Worm (Caenorhabditis elegans) whole organism, early embryonic: ENCODE measurements around the gene W03B1.9.

ENCODE experiments used
- B0310.2 ChIP-seq: sonication (generic microtip); optimal IDR thresholded peaks from 2 replicates; lab custom pipeline; 2016; ENCODE audit warnings: mild to moderate bottlenecking, missing genetic modification characterization, missing compliant biosample characterization
- F13C5.2 ChIP-seq: sonication (generic microtip); optimal IDR thresholded peaks from 2 replicates; lab custom pipeline; 2017; ENCODE audit warnings: mild to moderate bottlenecking, missing genetic modification characterization, inconsistent platforms, missing compliant biosample characterization
- ama-1 ChIP-seq: fragments of 150-350 bp; optimal IDR thresholded peaks from 2 replicates; lab custom pipeline; 2014
- ceh-13 ChIP-seq: fragments of 200-800 bp; sonication (Bioruptor generic); optimal IDR thresholded peaks from 2 replicates; lab custom pipeline; 2018; ENCODE audit warnings: mild to moderate bottlenecking, missing genetic modification characterization, missing compliant biosample characterization
- ceh-36 ChIP-seq: sonication (generic microtip); optimal IDR thresholded peaks from 2 replicates; lab custom pipeline; 2016; ENCODE audit warnings: missing genetic modification characterization, inconsistent platforms, missing compliant biosample characterization
- flt-1 ChIP-seq: fragments of 200-800 bp; sonication (Bioruptor generic); IDR thresholded peaks from 2 replicates; pipeline ENCODE4 v1.3.6; 2022; ENCODE audit warnings: missing genetic modification characterization, missing compliant biosample characterization
- hmbx-1 ChIP-seq: sonication (generic microtip); optimal IDR thresholded peaks from 2 replicates; lab custom pipeline; 2016; ENCODE audit warnings: mild to moderate bottlenecking, missing genetic modification characterization, missing compliant biosample characterization
- hmg-4 ChIP-seq: fragments of 200-800 bp; sonication (Bioruptor generic); optimal IDR thresholded peaks from 2 replicates; lab custom pipeline; 2018; ENCODE audit warnings: mild to moderate bottlenecking, missing genetic modification characterization, missing compliant biosample characterization
- hnd-1 ChIP-seq: sonication (generic microtip); optimal IDR thresholded peaks from 2 replicates; lab custom pipeline; 2016; ENCODE audit warnings: missing genetic modification characterization, missing compliant biosample characterization
- pes-1 ChIP-seq: fragments of 200-800 bp; sonication (Bioruptor generic); IDR thresholded peaks from 2 replicates; pipeline ENCODE4 v1.3.6; 2022; ENCODE audit warnings: missing genetic modification reagents, missing genetic modification characterization, missing compliant biosample characterization
- scrt-1 ChIP-seq: fragments of 200-800 bp; sonication (Bioruptor generic); IDR thresholded peaks from 2 replicates; pipeline ENCODE4 v1.3.6; 2022; ENCODE audit warnings: missing genetic modification characterization, missing compliant biosample characterization
- sea-1 ChIP-seq: fragments of 200-800 bp; sonication (Bioruptor generic); conservative IDR thresholded peaks from 2 replicates; pipeline ENCODE4 v1.3.6; 2022; ENCODE audit warnings: missing genetic modification characterization, missing compliant biosample characterization
- tbx-11 ChIP-seq: fragments of 200-800 bp; sonication (Bioruptor generic); IDR thresholded peaks from 2 replicates; pipeline ENCODE4 v1.3.6; 2022; ENCODE audit warnings: missing genetic modification characterization, missing compliant biosample characterization
- tbx-37 ChIP-seq: fragments of 200-800 bp; sonication (Bioruptor generic); conservative IDR thresholded peaks from 2 replicates; pipeline ENCODE4 v1.3.6; 2022; ENCODE audit warnings: missing genetic modification reagents, missing genetic modification characterization, missing compliant biosample characterization

DNA sequence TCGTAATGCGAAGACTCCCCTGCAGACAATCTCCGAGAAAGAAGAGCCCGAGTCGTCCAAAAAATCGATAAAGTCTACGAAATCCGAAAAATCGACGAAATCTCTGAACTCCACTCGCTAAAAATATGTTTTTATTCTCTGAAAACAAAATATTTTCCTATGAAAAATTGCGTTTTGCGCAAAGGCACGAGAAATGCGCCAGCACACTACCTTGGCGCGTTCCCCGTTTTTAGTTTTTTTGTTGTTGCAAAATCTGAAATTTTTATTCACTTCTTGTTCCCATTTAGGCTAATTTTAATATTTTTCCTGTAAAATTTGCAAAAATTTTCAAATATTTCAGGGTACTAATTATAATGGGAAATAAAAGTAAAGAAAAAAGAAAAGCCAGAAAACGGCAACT, 3.7 kb upstream of the W03B1.9 start, which contains the start of gene F55F10.1:
- TF ChIP-seq ceh-13 = no peak
- no peak for TF ChIP-seq tbx-37 (GFP tag; lab: Robert Waterston, UW)
- TF ChIP-seq ama-1 (lab: Kevin White, UChicago) = no peak
- no peak for TF ChIP-seq hmg-4 (GFP tag; lab: Kevin White, UChicago)
- no peak for TF ChIP-seq flt-1
- TF ChIP-seq scrt-1 (GFP tag; lab: Robert Waterston, UW) = no peak
- no peak for TF ChIP-seq pes-1 (GFP tag; lab: Robert Waterston, UW)
- no peak for TF ChIP-seq tbx-11
- TF ChIP-seq ceh-36 = no peak
- no peak for TF ChIP-seq sea-1 (GFP tag; lab: Robert Waterston, UW)
- TF ChIP-seq hnd-1 (tag; lab: Kevin White, UChicago) = no peak
- TF ChIP-seq F13C5.2 (tag; lab: Kevin White, UChicago) = no peak
- no peak for TF ChIP-seq B0310.2 (tag; lab: Kevin White, UChicago)
- no peak for TF ChIP-seq hmbx-1
